Fruit fly (Drosophila melanogaster): ENCODE data around the gene 14-3-3epsilon.

dm6 chr3R:18215300-18215699, 27.0 kb upstream of the 14-3-3epsilon start:
- TF ChIP-seq salr (GFP tag; optimal IDR thresholded peaks at IDR 0.05), result peak in 1 of 2 experiments; percentile 5
- no peak for TF ChIP-seq CG7368 (GFP tag; optimal IDR thresholded peaks at IDR 0.05)
- no peak for TF ChIP-seq Blimp-1 (GFP tag; optimal IDR thresholded peaks at IDR 0.05)
- TF ChIP-seq Ets96B (tag; optimal IDR thresholded peaks at IDR 0.05), result no peak
- TF ChIP-seq CG11294 (GFP tag; IDR thresholded peaks at IDR 0.05), result no peak
- TF ChIP-seq Sox102F (GFP tag; optimal IDR thresholded peaks at IDR 0.05), result peak; percentile 28
- peak; percentile 58 for TF ChIP-seq CG31627 (GFP tag; optimal IDR thresholded peaks at IDR 0.05)

Data from whole organism, prepupa.